Worm (Caenorhabditis elegans) whole organism, L4/young adult: ENCODE data around the gene dhc-4.
A peak's percentile ranks its signal among the peaks of the same experiment; 100 is the strongest.

ENCODE experiments used
- W03F9.2 ChIP-seq: fragments of 150-350 bp; optimal IDR thresholded peaks from 2 replicates; lab custom pipeline; 2014; ENCODE audit warnings: missing biosample characterization, missing genetic modification characterization
- dao-5 ChIP-seq: sonication (generic microtip); optimal IDR thresholded peaks from 2 replicates; lab custom pipeline; 2016; ENCODE audit warnings: missing genotype, missing genetic modification characterization, moderate library complexity, missing compliant biosample characterization
- him-1 ChIP-seq: sonication (generic microtip); optimal IDR thresholded peaks from 2 replicates; lab custom pipeline; 2016; ENCODE audit warnings: missing genotype, missing genetic modification reagents, missing genetic modification characterization, missing compliant biosample characterization

Gene dhc-4

ce11 chrIII:10962910-10963309 is 6.8 kb upstream of the dhc-4 start:
- TF ChIP-seq him-1 (tag; lab: Kevin White, UChicago) (no peak), dao-5 (no peak), W03F9.2 (no peak)

- TF ChIP-seq dao-5 (no peak), W03F9.2 (no peak), him-1 (tag; lab: Kevin White, UChicago) (no peak)
Measured at ce11 chrIII:10967010-10967409, 2.7 kb upstream of the dhc-4 start, which contains the start of gene W05B2.2. W05B2.2 (minus strand) TSS chrIII:10967110.

ce11 chrIII:10976580-10976979 is 6.8 kb downstream of the dhc-4 start:
- TF ChIP-seq W03F9.2: no peak
- no peak for TF ChIP-seq dao-5
- TF ChIP-seq him-1 (tag; lab: Kevin White, UChicago): no peak

ce11 chrIII:10981555-10981954 is 11.8 kb downstream of the dhc-4 start:
- TF ChIP-seq W03F9.2: no peak
- TF ChIP-seq him-1 (tag; lab: Kevin White, UChicago): no peak
- TF ChIP-seq dao-5: no peak

- no peak for TF ChIP-seq dao-5
- TF ChIP-seq him-1 (tag; lab: Kevin White, UChicago): no peak
- TF ChIP-seq W03F9.2: no peak
Measured at ce11 chrIII:10983153-10983552, 13.4 kb downstream of the dhc-4 start, which contains the start of gene col-92. col-92 (minus strand) TSS chrIII:10983253.

ce11 chrIII:10985559-10986036 is 15.9 kb downstream of the dhc-4 start, which contains the start of gene col-93:
col-93 (minus strand) TSS chrIII:10985609.
- TF ChIP-seq W03F9.2: no peak
- no peak for TF ChIP-seq him-1 (tag; lab: Kevin White, UChicago)
- TF ChIP-seq dao-5: no peak

ce11 chrIII:10987561-10988184 is 17.9 kb downstream of the dhc-4 start, which contains the start of gene col-94:
col-94 (minus strand) TSS chrIII:10987873.
- TF ChIP-seq dao-5: no peak
- TF ChIP-seq him-1 (tag; lab: Kevin White, UChicago): no peak
- TF ChIP-seq W03F9.2: no peak

ce11 chrIII:10989491-10990032 is 19.8 kb downstream of the dhc-4 start:
- peak; percentile 81 for TF ChIP-seq W03F9.2
- peak; percentile 97 for TF ChIP-seq him-1 (tag; lab: Kevin White, UChicago)
- TF ChIP-seq dao-5: peak; percentile 89

- TF ChIP-seq dao-5 (no peak), him-1 (tag; lab: Kevin White, UChicago) (no peak), W03F9.2 (no peak)
Measured at ce11 chrIII:10994085-10994484, 24.3 kb downstream of the dhc-4 start.

ce11 chrIII:10995156-10995555 is 25.4 kb downstream of the dhc-4 start, which contains the start of gene dmsr-5:
dmsr-5 (minus strand) TSS chrIII:10995256.
- TF ChIP-seq W03F9.2 (no peak), him-1 (tag; lab: Kevin White, UChicago) (no peak), dao-5 (no peak)

ce11 chrIII:11002808-11003207 is 33.1 kb downstream of the dhc-4 start:
- TF ChIP-seq W03F9.2: no peak
- no peak for TF ChIP-seq him-1 (tag; lab: Kevin White, UChicago)
- TF ChIP-seq dao-5: no peak

ce11 chrIII:11007552-11008272 is 38.0 kb downstream of the dhc-4 start, which contains the start of the genes fipr-17 and Y48A6B.3:
fipr-17 (minus strand) TSS chrIII:11007602.
Y48A6B.3 (plus strand) TSS chrIII:11008222.
- TF ChIP-seq W03F9.2: peak; percentile 76
- TF ChIP-seq dao-5: no peak
- no peak for TF ChIP-seq him-1 (tag; lab: Kevin White, UChicago)

- TF ChIP-seq W03F9.2 (no peak), dao-5 (no peak), him-1 (tag; lab: Kevin White, UChicago) (no peak)
Measured at ce11 chrIII:11008869-11009268, 39.1 kb downstream of the dhc-4 start, which contains the start of gene exos-1. exos-1 (plus strand) TSS chrIII:11009043.

- TF ChIP-seq dao-5: no peak
- TF ChIP-seq him-1 (tag; lab: Kevin White, UChicago): no peak
- TF ChIP-seq W03F9.2: no peak
Measured at ce11 chrIII:11010597-11010996, 40.9 kb downstream of the dhc-4 start.
